Fruit fly (Drosophila melanogaster) whole organism: Measurements from ENCODE around the gene CG32720.

Source experiments
- CG8478 ChIP-seq: fragments of >200 bp; optimal IDR thresholded peaks from 2 replicates; lab custom pipeline; 2018; ENCODE audit warnings: inconsistent platforms
- Dll ChIP-seq: fragments of >200 bp; optimal IDR thresholded peaks from 2 replicates; lab custom pipeline; 2017
- EcR ChIP-seq, 2 experiments: fragments of >200 bp; optimal IDR thresholded peaks; 2 replicates each; lab custom pipeline; 2017; ENCODE audit warnings: missing biosample characterization in 2 of 2, missing genetic modification characterization in 2 of 2, missing genetic modification reagents in 2 of 2
- pan ChIP-seq: fragments of >200 bp; optimal IDR thresholded peaks from 2 replicates; lab custom pipeline; 2017
- psq ChIP-seq: fragments of >200 bp; optimal IDR thresholded peaks from 2 replicates; lab custom pipeline; 2017
- usp ChIP-seq: fragments of >200 bp; optimal IDR thresholded peaks from 2 replicates; lab custom pipeline; 2017; ENCODE audit warnings: missing biosample characterization, missing genetic modification characterization, mixed read lengths

Gene CG32720

DNA sequence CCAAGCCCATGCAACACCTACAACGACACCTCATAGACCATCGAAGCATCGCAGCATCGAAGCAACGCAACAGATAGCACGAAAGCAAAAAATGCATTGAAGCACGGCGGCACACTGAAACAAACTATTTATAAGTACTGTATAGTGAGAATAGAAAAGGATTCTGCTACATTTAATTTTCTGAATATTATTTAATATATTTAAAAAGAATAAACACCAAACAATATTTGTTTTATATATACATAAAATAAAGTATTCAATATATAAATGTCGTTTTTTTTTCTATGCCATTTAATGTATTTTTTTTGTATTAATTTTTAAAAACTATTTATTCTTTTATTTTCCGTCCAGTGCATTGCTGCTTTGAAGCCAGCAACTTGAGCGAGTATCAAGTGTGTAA lies 20.9 kb upstream of the CG32720 start:
- TF ChIP-seq Dll (lab: Kevin White, UChicago) (no peak), pan (lab: Kevin White, UChicago) (no peak), CG8478 (lab: Kevin White, UChicago) (no peak), psq (lab: Kevin White, UChicago) (no peak), EcR (GFP tag; optimal IDR thresholded peaks at IDR 0.05; lab: Kevin White, UChicago) (no peak), usp (no peak)

DNA sequence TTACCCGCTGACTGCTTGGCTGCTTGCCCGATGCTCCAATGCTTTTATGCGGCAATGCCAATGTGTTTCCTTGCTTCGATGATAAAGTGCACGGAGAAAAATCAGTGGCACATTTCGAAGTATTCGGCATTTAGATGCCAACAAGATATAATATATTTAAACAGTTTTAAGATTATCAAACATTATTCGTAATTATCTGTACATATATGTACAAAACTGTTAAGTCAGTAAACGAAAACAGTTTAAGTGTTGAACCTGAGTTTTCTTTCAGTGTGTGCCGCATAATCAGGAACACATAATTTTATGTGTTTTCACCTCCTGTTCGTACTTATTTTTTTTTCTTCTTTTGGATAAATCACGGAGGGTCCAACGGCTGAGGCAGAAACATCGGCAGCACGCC lies 19.5 kb upstream of the CG32720 start:
- TF ChIP-seq EcR (GFP tag; optimal IDR thresholded peaks at IDR 0.05; lab: Kevin White, UChicago): no peak
- TF ChIP-seq usp: no peak
- no peak for TF ChIP-seq psq (lab: Kevin White, UChicago)
- TF ChIP-seq pan (lab: Kevin White, UChicago): no peak

DNA sequence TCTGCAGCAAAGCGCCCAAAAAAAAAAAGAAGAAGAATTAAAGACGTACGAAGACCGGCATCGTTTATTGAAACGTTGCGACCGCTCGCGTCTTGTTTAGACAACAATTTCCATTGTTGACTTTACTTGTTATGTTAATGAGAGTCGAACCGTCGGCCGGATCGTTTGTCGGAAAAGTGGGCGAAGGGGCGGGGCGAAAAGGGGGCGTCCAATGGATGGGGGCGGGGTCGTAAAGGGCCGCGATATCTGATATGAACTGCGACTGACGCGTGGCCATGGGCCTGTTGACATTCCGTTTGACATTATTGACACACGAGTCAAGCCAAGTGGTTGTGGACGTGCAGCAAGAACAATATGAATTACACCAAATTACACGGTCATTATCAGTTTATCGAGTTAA lies 16.7 kb upstream of the CG32720 start:
- TF ChIP-seq EcR (GFP tag; optimal IDR thresholded peaks at IDR 0.05; lab: Kevin White, UChicago) (no peak), pan (lab: Kevin White, UChicago) (no peak), usp (no peak), psq (lab: Kevin White, UChicago) (no peak), Dll (lab: Kevin White, UChicago) (no peak), CG8478 (lab: Kevin White, UChicago) (no peak)

DNA sequence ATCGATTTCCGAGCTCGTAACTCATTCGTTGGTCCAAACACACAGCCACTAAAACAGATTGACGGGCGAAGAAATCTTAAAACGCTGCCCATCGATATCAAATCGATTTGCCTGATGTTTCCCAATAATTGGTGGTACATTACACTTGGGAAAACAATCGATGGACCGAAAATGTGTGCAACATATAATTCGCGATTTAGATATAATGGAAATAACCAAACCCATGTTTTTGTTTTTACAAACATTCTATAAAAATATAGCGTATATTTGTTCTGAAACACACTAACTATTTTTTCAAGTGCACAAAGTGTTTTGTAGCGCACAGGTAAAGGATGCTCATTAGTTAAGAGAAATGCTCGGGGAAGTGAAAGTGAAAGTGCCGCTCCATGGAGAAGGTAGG lies 15.3 kb upstream of the CG32720 start:
- no peak for TF ChIP-seq usp
- TF ChIP-seq CG8478 (lab: Kevin White, UChicago): no peak
- TF ChIP-seq Dll (lab: Kevin White, UChicago): no peak
- no peak for TF ChIP-seq pan (lab: Kevin White, UChicago)
- no peak for TF ChIP-seq psq (lab: Kevin White, UChicago)
- no peak for TF ChIP-seq EcR (GFP tag; optimal IDR thresholded peaks at IDR 0.05; lab: Kevin White, UChicago)

DNA sequence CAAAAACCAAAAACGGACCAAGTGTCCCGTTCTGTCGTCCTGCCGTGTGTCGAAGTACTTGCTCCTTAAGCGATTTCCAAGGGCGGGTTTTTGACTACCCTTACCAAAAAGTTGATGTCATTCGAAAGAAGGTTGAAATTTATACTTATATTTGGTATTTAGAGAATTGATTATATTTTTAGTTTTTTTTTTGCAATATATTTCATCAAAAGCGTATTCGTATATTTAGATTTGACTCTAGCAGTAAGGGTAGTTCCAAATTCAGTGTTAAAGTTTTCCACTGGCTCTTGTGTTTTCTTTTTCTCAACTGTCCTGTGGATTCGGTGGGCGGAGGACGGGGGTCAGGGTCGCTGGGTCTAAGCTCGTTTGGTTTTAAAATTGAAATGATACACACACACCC lies 13.9 kb upstream of the CG32720 start:
- no peak for TF ChIP-seq Dll (lab: Kevin White, UChicago)
- TF ChIP-seq EcR (GFP tag; optimal IDR thresholded peaks at IDR 0.05; lab: Kevin White, UChicago): no peak
- no peak for TF ChIP-seq psq (lab: Kevin White, UChicago)
- no peak for TF ChIP-seq CG8478 (lab: Kevin White, UChicago)
- TF ChIP-seq pan (lab: Kevin White, UChicago): no peak
- TF ChIP-seq usp: no peak

DNA sequence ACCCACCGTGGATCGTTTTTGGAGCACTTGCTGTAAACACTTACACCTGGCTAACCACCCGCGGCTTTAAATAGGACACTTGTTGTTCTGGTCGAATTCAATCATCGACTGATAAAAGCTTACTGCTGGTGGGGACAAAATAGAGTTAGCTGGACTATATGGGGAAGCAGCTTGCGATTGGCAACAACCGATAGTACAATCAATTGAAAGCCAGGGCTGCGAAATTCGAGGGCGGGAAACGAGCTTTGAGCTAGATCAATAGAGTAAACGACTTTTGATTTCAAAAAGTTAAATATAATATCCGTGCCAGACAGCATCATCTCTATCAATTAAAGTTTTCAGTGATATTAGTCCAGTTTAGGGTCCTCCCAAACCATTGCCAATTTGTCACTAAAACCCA lies 11.1 kb upstream of the CG32720 start, which contains the start of gene CG32719:
CG32719 (minus strand) TSS at position 101 of the 400 bp plus-strand sequence.
- TF ChIP-seq usp (no peak), EcR (GFP tag; optimal IDR thresholded peaks at IDR 0.05; lab: Kevin White, UChicago) (no peak), pan (lab: Kevin White, UChicago) (no peak), psq (lab: Kevin White, UChicago) (no peak), CG8478 (lab: Kevin White, UChicago) (no peak), Dll (lab: Kevin White, UChicago) (no peak)

DNA sequence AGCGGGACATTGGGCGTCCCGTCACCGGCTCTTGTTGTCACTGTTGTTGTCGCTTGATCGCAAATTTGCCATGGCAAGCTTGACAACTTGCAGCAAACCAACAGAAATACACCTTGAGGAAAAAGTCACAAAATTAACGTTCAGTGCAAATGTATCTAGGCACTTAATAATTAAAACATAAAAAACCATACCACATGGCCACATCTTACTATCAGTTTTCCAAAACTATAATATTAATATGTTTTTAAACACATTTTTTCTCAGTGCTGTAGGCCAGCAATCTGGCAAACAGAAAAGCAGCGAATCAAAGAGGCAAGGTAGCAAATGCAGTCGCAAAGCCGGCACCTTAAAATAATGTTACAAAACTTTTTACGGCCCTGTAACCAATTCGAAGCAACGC lies 9.6 kb upstream of the CG32720 start:
- TF ChIP-seq CG8478 (lab: Kevin White, UChicago) (no peak), psq (lab: Kevin White, UChicago) (no peak), EcR (GFP tag; optimal IDR thresholded peaks at IDR 0.05; lab: Kevin White, UChicago) (no peak), usp (no peak), pan (lab: Kevin White, UChicago) (no peak), Dll (lab: Kevin White, UChicago) (no peak)

DNA sequence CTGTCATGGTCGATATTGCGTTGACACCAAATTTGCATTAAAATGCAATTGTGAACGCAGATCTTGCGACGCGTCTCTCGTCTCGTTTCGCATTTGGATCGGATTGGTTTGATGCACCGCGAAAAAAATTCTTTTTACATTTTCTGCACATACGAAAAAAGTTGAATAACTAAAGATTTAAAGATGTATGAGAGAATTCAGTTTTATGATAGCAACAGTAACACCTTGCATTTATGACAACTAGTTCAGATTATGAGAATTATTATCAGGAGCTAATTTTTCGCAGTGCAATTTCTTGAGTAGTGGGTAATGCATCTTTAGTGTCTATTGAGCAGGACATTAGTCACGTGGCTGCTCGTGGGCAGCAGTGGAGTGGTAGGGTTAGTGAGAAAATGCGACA lies 7.1 kb upstream of the CG32720 start:
- no peak for TF ChIP-seq CG8478 (lab: Kevin White, UChicago)
- TF ChIP-seq Dll (lab: Kevin White, UChicago): no peak
- no peak for TF ChIP-seq usp
- TF ChIP-seq psq (lab: Kevin White, UChicago): no peak

DNA sequence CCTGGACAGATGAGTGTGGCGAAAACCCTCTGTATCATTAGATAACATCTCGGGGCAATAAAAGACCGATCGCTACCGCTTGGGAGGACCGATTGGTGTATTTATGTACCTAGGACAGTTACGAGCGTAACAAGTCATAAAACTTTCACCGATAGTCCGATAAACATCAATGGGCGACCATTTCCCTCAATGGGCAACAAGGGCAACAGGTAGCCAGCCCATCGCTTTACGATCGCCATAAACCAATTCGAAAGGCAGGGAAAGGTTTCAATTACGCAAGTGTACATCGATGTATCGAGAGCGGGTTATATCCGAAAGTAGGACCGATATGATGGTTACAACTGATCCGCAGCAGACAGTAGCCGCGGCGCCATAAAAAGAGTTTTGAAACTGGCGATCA lies 5.8 kb upstream of the CG32720 start:
- TF ChIP-seq Dll (lab: Kevin White, UChicago) (no peak), usp (no peak)

DNA sequence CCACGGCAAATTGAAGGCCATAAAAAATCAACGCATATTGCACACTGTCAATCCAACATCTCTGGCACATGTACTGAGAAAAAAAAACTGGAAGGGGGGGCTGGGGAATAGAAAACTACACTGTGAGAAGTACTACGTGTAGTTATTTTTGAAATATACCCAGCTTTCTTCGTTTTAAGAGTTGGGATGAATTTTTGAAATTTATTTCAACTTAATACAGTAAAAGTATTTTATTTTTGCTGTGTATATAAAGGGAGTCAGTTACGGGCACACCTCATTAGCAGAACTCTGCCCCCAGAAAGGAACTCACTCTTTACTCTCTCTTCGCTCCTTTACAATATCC lies 4.7 kb upstream of the CG32720 start:
- TF ChIP-seq pan (lab: Kevin White, UChicago): no peak
- TF ChIP-seq usp: no peak
- TF ChIP-seq EcR (GFP tag; optimal IDR thresholded peaks at IDR 0.05; lab: Kevin White, UChicago): no peak
- TF ChIP-seq Dll (lab: Kevin White, UChicago): no peak
- TF ChIP-seq psq (lab: Kevin White, UChicago): no peak
- TF ChIP-seq CG8478 (lab: Kevin White, UChicago): no peak

DNA sequence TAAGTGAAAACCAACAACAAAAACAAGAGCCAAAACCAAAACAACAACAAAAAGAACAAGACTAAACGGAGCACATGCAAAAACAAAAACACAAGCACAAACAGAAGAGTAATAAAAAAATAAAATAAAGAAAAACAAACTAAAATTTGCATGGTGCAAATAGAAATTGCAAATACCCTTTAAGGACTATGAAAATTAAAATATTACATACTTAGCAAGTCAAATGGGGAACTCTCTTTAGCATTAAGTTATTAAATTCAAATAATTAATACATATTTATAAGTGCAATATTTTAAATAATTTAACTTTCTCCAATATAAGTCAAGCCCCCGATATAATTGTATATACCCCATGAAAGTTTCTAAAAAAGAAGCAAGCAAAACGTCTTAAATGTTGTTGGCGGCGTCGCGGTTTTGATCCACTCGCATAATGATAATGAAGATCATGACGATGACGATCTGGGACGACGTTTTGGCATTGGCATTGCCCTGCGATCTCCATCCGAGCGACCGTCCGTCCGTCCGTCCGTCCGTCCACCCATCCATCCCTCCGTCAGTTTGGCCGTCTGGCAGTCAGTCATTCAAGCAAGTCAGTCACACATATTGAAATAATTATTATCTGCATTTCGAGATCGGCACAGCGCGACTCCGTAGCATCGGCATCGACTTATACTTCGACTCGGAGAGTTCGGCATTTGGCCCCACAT lies 4.1 kb upstream of the CG32720 start:
- TF ChIP-seq psq (lab: Kevin White, UChicago): no peak
- TF ChIP-seq Dll (lab: Kevin White, UChicago): no peak
- TF ChIP-seq pan (lab: Kevin White, UChicago): no peak
- TF ChIP-seq usp: no peak
- no peak for TF ChIP-seq CG8478 (lab: Kevin White, UChicago)
- no peak for TF ChIP-seq EcR (GFP tag; optimal IDR thresholded peaks at IDR 0.05; lab: Kevin White, UChicago)

DNA sequence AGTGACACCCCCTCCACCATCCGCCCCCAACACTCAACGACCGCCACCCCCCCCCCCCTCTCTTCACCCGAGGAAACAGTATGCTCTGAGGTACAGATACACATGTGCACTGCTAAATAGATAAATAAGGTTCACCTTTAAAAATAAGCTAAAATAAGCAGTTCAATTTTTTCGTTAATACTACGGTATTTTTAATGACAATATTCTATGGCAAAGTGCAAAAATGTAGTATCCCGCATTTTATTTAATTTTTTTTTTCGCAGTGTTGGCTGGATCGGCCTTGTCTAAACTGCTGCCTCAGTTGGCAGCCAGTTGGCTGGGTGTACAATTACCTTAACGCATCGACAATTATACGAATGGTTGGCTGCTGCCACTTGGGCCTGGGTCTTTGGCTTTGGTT lies 2.4 kb upstream of the CG32720 start:
- TF ChIP-seq Dll (lab: Kevin White, UChicago) (no peak), pan (lab: Kevin White, UChicago) (no peak), usp (no peak), psq (lab: Kevin White, UChicago) (no peak), CG8478 (lab: Kevin White, UChicago) (no peak), EcR (GFP tag; optimal IDR thresholded peaks at IDR 0.05; lab: Kevin White, UChicago) (no peak)
